Worm (Caenorhabditis elegans) whole organism, L4/young adult: ENCODE data around the gene ZK1086.2.

Experiments used
- W03F9.2 ChIP-seq: fragments of 150-350 bp; optimal IDR thresholded peaks from 2 replicates; lab custom pipeline; 2014; ENCODE audit warnings: missing biosample characterization, missing genetic modification characterization
- dao-5 ChIP-seq: sonication (generic microtip); optimal IDR thresholded peaks from 2 replicates; lab custom pipeline; 2016; ENCODE audit warnings: missing genotype, missing genetic modification characterization, moderate library complexity, missing compliant biosample characterization
- him-1 ChIP-seq: sonication (generic microtip); optimal IDR thresholded peaks from 2 replicates; lab custom pipeline; 2016; ENCODE audit warnings: missing genotype, missing genetic modification reagents, missing genetic modification characterization, missing compliant biosample characterization

DNA sequence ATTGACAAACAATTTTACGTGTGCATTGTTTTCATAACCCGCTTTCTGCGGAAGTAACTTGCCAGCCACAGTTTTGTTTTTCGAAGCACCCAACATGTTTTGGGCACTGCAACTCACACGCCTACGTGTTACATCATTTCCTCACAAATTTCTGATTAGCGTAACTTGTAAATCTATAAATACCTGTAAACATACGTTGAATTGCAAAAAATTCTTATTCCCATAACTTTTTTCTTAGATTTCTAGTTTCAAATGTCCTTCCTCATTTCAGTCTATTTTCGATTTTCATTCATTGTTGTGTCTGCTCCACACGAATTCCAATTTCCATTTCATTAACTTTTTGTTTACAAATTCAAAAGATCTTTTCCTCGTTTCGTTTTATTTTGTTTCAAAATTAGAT, 46.9 kb upstream of the ZK1086.2 start:
- TF ChIP-seq him-1 (tag; lab: Kevin White, UChicago) (no peak), dao-5 (tag; lab: Kevin White, UChicago) (no peak), W03F9.2 (no peak)
